Worm (Caenorhabditis elegans) whole organism, L4 larva: Measurements from ENCODE around the gene srj-38.
"Not testable (repeated sequence)": the region's sequence is repeated elsewhere in the genome, so short reads cannot be mapped to it uniquely, and the experiment has no call there.

Experiments used
- R02D3.7 ChIP-seq: fragments of 150-350 bp; sonication (generic microtip); optimal IDR thresholded peaks from 3 replicates; lab custom pipeline; 2014; ENCODE audit warnings: missing biosample characterization, missing genetic modification characterization
- ZK337.2 ChIP-seq: fragments of 200-800 bp; sonication (Bioruptor generic); IDR thresholded peaks from 2 replicates; pipeline ENCODE4 v1.3.6; 2022; ENCODE audit warnings: missing genetic modification reagents, missing genetic modification characterization, missing compliant biosample characterization
- ama-1 ChIP-seq: fragments of 150-350 bp; optimal IDR thresholded peaks from 2 replicates; lab custom pipeline; 2014; ENCODE audit warnings: inconsistent platforms, mixed read lengths
- ces-1 ChIP-seq: fragments of 150-350 bp; sonication (generic microtip); optimal IDR thresholded peaks from 4 replicates; lab custom pipeline; 2014; ENCODE audit warnings: missing biosample characterization, missing genetic modification reagents, missing genetic modification characterization
- lin-15B ChIP-seq: fragments of 150-350 bp; sonication (generic microtip); optimal IDR thresholded peaks from 3 replicates; lab custom pipeline; 2014; ENCODE audit warnings: missing biosample characterization, missing genetic modification characterization
- lin-39 ChIP-seq: fragments of 150-350 bp; optimal IDR thresholded peaks from 2 replicates; lab custom pipeline; 2014; ENCODE audit warnings: missing biosample characterization, missing genetic modification reagents, missing genetic modification characterization
- mes-2 ChIP-seq: sonication (generic microtip); optimal IDR thresholded peaks from 2 replicates; lab custom pipeline; 2016; ENCODE audit warnings: missing genotype, mild to moderate bottlenecking, missing genetic modification characterization, missing compliant biosample characterization; ENCODE audit not compliant: poor library complexity, severe bottlenecking
- nhr-6 ChIP-seq: fragments of 150-350 bp; optimal IDR thresholded peaks from 2 replicates; lab custom pipeline; 2014; ENCODE audit warnings: missing biosample characterization, missing genetic modification characterization
- snpc-4 ChIP-seq: fragments of 150-350 bp; optimal IDR thresholded peaks from 2 replicates; lab custom pipeline; 2014; ENCODE audit warnings: missing biosample characterization, missing genetic modification characterization
- ztf-11 ChIP-seq: fragments of 150-350 bp; optimal IDR thresholded peaks from 2 replicates; lab custom pipeline; 2014; ENCODE audit warnings: missing biosample characterization, missing genetic modification characterization

DNA sequence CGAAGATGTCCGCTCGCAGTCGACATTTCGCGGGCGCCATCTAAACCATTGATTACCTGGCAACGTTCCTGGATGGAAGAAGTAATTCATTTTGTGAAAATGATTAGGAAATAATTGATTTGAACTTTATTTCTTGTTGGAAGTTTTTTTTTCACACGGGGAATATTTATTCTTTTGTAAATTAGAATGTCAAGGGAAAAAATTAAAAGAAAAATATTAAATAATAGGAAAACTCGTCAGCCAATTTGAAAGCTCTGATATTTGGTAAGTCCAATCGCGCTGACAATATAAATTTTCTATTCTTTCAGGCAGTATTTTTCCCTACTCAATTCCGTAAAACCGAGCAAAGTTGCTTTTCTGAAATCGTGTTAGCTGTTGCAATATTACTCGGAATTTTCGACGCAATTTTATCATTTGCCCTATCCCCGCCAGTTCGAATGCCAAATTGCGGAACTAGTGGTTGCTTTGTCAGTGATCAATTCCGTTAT lies 45.2 kb downstream of the srj-38 start, which contains the start of the genes K09C6.7 and K09C6.10:
- not testable (repeated sequence) for TF ChIP-seq mes-2 (tag; lab: Kevin White, UChicago); lin-39 (tag; lab: Kevin White, UChicago); ces-1 (GFP tag; lab: Kevin White, UChicago); lin-15B (tag; lab: Kevin White, UChicago); ama-1 (lab: Kevin White, UChicago); ZK337.2 (GFP tag; lab: Robert Waterston, UW); snpc-4 (tag; lab: Kevin White, UChicago); R02D3.7; ztf-11 (tag; lab: Kevin White, UChicago); nhr-6
